Worm (Caenorhabditis elegans) whole organism, L1 larva: ENCODE measurements around the gene Y65A5A.24.

Experiments used
- C16A3.4 ChIP-seq: fragments of 150-350 bp; optimal IDR thresholded peaks from 2 replicates; lab custom pipeline; 2014; ENCODE audit warnings: missing biosample characterization, missing genetic modification characterization
- F16B12.6 ChIP-seq: fragments of 150-350 bp; optimal IDR thresholded peaks from 2 replicates; lab custom pipeline; 2014; ENCODE audit warnings: missing biosample characterization, missing genetic modification characterization
- ceh-63 ChIP-seq: fragments of 200-800 bp; sonication (Bioruptor generic); optimal IDR thresholded peaks from 2 replicates; lab custom pipeline; 2018; ENCODE audit warnings: mild to moderate bottlenecking, missing genetic modification characterization, missing compliant biosample characterization
- ceh-8 ChIP-seq: fragments of 200-800 bp; sonication (Bioruptor generic); optimal IDR thresholded peaks from 2 replicates; lab custom pipeline; 2018; ENCODE audit warnings: mild to moderate bottlenecking, missing genetic modification characterization, moderate library complexity, missing compliant biosample characterization
- ceh-90 ChIP-seq: sonication (generic microtip); optimal IDR thresholded peaks from 2 replicates; lab custom pipeline; 2016; ENCODE audit warnings: missing genetic modification characterization, missing compliant biosample characterization
- dpl-1 ChIP-seq, 3 experiments: fragments of 150-350 bp in 2 of 3; sonication (generic microtip) in 1 of 3; optimal IDR thresholded peaks; 2 replicates each; lab custom pipeline; 2014 to 2017; ENCODE audit warnings: missing biosample characterization in 3 of 3, missing genetic modification characterization in 3 of 3, missing genetic modification reagents in 3 of 3
- dsc-1 ChIP-seq: sonication (generic microtip); optimal IDR thresholded peaks from 2 replicates; lab custom pipeline; 2016; ENCODE audit warnings: mild to moderate bottlenecking, missing genetic modification characterization, missing compliant biosample characterization
- efl-1 ChIP-seq, 4 experiments: fragments of 150-350 bp; optimal IDR thresholded peaks in 3 of 4; peaks in 1 of 4; 1 replicate in 1 of 4; 2 replicates in 3 of 4; lab custom pipeline; 2014; ENCODE audit warnings: missing biosample characterization in 2 of 4, missing genetic modification characterization in 2 of 4, missing genetic modification reagents in 2 of 4
- efl-3 ChIP-seq: fragments of 200-800 bp; sonication (Bioruptor generic); optimal IDR thresholded peaks from 2 replicates; lab custom pipeline; 2018; ENCODE audit warnings: mild to moderate bottlenecking, missing genetic modification characterization, missing compliant biosample characterization
- egl-13 ChIP-seq: sonication (generic microtip); optimal IDR thresholded peaks from 2 replicates; lab custom pipeline; 2016; ENCODE audit warnings: missing genotype, missing genetic modification reagents, missing genetic modification characterization, missing compliant biosample characterization
- elt-3 ChIP-seq, 6 experiments: fragments of 150-350 bp in 1 of 6; sonication (generic microtip); optimal IDR thresholded peaks; 2 replicates each; lab custom pipeline; 2017 to 2018; ENCODE audit warnings: missing biosample characterization in 6 of 6, missing genetic modification characterization in 6 of 6, inconsistent platforms in 1 of 6
- ets-5 ChIP-seq: fragments of 200-800 bp; sonication (Bioruptor generic); IDR thresholded peaks from 2 replicates; pipeline ENCODE4 v1.3.6; 2022; ENCODE audit warnings: missing genetic modification characterization, missing compliant biosample characterization
- fkh-4 ChIP-seq: sonication (generic microtip); optimal IDR thresholded peaks from 2 replicates; lab custom pipeline; 2016; ENCODE audit warnings: missing compliant biosample characterization, missing genetic modification characterization, borderline replicate concordance
- fkh-8 ChIP-seq: sonication (generic microtip); optimal IDR thresholded peaks from 2 replicates; lab custom pipeline; 2016; ENCODE audit warnings: mild to moderate bottlenecking, missing genetic modification characterization, missing compliant biosample characterization
- grh-1 ChIP-seq: fragments of 200-800 bp; sonication (Bioruptor generic); IDR thresholded peaks from 2 replicates; pipeline ENCODE4 v1.3.6; 2022; ENCODE audit warnings: missing genetic modification reagents, missing genetic modification characterization, missing compliant biosample characterization
- hlh-17 ChIP-seq: fragments of 200-800 bp; sonication (Bioruptor generic); optimal IDR thresholded peaks from 2 replicates; lab custom pipeline; 2018; ENCODE audit warnings: missing genetic modification characterization, mild to moderate bottlenecking, missing compliant biosample characterization, moderate library complexity, borderline replicate concordance
- hlh-4 ChIP-seq: sonication (generic microtip); optimal IDR thresholded peaks from 2 replicates; lab custom pipeline; 2016; ENCODE audit warnings: mild to moderate bottlenecking, missing genetic modification characterization, missing compliant biosample characterization
- hpl-2 ChIP-seq: fragments of 150-350 bp; optimal IDR thresholded peaks from 2 replicates; lab custom pipeline; 2014; ENCODE audit warnings: missing biosample characterization, missing genetic modification reagents, missing genetic modification characterization
- irx-1 ChIP-seq: sonication (generic microtip); optimal IDR thresholded peaks from 2 replicates; lab custom pipeline; 2016; ENCODE audit warnings: missing genetic modification characterization, missing compliant biosample characterization
- jun-1 ChIP-seq: fragments of 150-350 bp; optimal IDR thresholded peaks from 2 replicates; lab custom pipeline; 2014; ENCODE audit warnings: missing biosample characterization, missing genetic modification reagents, missing genetic modification characterization
- lin-14 ChIP-seq: fragments of 200-800 bp; sonication (Bioruptor generic); optimal IDR thresholded peaks from 2 replicates; lab custom pipeline; 2018; ENCODE audit warnings: mild to moderate bottlenecking, missing genetic modification characterization, moderate library complexity, missing compliant biosample characterization
- lin-15B ChIP-seq: fragments of 150-350 bp; sonication (generic microtip); optimal IDR thresholded peaks from 3 replicates; lab custom pipeline; 2014; ENCODE audit warnings: missing biosample characterization, missing genetic modification characterization
- lin-35 ChIP-seq, 2 experiments: fragments of 150-350 bp; optimal IDR thresholded peaks; 2 replicates each; lab custom pipeline; 2014; ENCODE audit warnings: missing biosample characterization in 2 of 2, missing genetic modification characterization in 2 of 2, missing genetic modification reagents in 2 of 2
- mab-9 ChIP-seq: fragments of 200-800 bp; sonication (Bioruptor generic); IDR thresholded peaks from 2 replicates; pipeline ENCODE4 v1.3.6; 2022; ENCODE audit warnings: missing genetic modification reagents, missing genetic modification characterization, missing compliant biosample characterization
- mdl-1 ChIP-seq, 2 experiments: fragments of 150-350 bp; optimal IDR thresholded peaks; 2 replicates each; lab custom pipeline; 2014 to 2017; ENCODE audit warnings: missing biosample characterization in 2 of 2, missing genetic modification characterization in 2 of 2, inconsistent platforms in 1 of 2
- nhr-20 ChIP-seq: sonication (generic microtip); optimal IDR thresholded peaks from 2 replicates; lab custom pipeline; 2016; ENCODE audit warnings: mild to moderate bottlenecking, missing genetic modification characterization, missing compliant biosample characterization
- nhr-47 ChIP-seq: sonication (generic microtip); optimal IDR thresholded peaks from 2 replicates; lab custom pipeline; 2016; ENCODE audit warnings: mild to moderate bottlenecking, missing genetic modification characterization, moderate library complexity, missing compliant biosample characterization
- nhr-71 ChIP-seq: sonication (generic microtip); optimal IDR thresholded peaks from 2 replicates; lab custom pipeline; 2016; ENCODE audit warnings: mild to moderate bottlenecking, missing genetic modification characterization, moderate library complexity, missing compliant biosample characterization
- nhr-76 ChIP-seq: sonication (generic microtip); optimal IDR thresholded peaks from 2 replicates; lab custom pipeline; 2017; ENCODE audit warnings: missing biosample characterization, missing genetic modification characterization
- nhr-77 ChIP-seq: fragments of 150-350 bp; optimal IDR thresholded peaks from 2 replicates; lab custom pipeline; 2014; ENCODE audit warnings: missing biosample characterization, missing genetic modification characterization
- nhr-84 ChIP-seq: sonication (generic microtip); optimal IDR thresholded peaks from 2 replicates; lab custom pipeline; 2017; ENCODE audit warnings: missing biosample characterization, missing genetic modification characterization
- nhr-85 ChIP-seq: sonication (generic microtip); peaks from one replicate; lab custom pipeline; 2016; ENCODE audit warnings: missing genetic modification characterization, inconsistent platforms, missing compliant biosample characterization
- nhr-90 ChIP-seq: sonication (generic microtip); optimal IDR thresholded peaks from 2 replicates; lab custom pipeline; 2016; ENCODE audit warnings: mild to moderate bottlenecking, missing genetic modification characterization, missing compliant biosample characterization; ENCODE audit not compliant: poor library complexity
- pag-3 ChIP-seq: sonication (generic microtip); optimal IDR thresholded peaks from 2 replicates; lab custom pipeline; 2017; ENCODE audit warnings: missing genetic modification characterization, mild to moderate bottlenecking, missing compliant biosample characterization, antibody characterized with exemption, borderline replicate concordance; ENCODE audit not compliant: insufficient read depth
- pax-3 ChIP-seq: fragments of 200-800 bp; sonication (Bioruptor generic); optimal IDR thresholded peaks from 2 replicates; lab custom pipeline; 2018; ENCODE audit warnings: mild to moderate bottlenecking, missing genetic modification characterization, moderate library complexity, missing compliant biosample characterization
- pqm-1 ChIP-seq: sonication (generic microtip); optimal IDR thresholded peaks from 3 replicates; lab custom pipeline; 2017; ENCODE audit warnings: missing biosample characterization, missing genetic modification characterization
- skn-1 ChIP-seq: fragments of 150-350 bp; optimal IDR thresholded peaks from 2 replicates; lab custom pipeline; 2014; ENCODE audit warnings: missing biosample characterization, missing genetic modification characterization
- snpc-4 ChIP-seq: fragments of 150-350 bp; optimal IDR thresholded peaks from 2 replicates; lab custom pipeline; 2014; ENCODE audit warnings: missing biosample characterization, missing genetic modification characterization
- snu-23 ChIP-seq: sonication (generic microtip); optimal IDR thresholded peaks from 2 replicates; lab custom pipeline; 2016; ENCODE audit warnings: missing genetic modification characterization, missing compliant biosample characterization
- sox-4 ChIP-seq: sonication (generic microtip); optimal IDR thresholded peaks from 2 replicates; lab custom pipeline; 2016; ENCODE audit warnings: missing genetic modification characterization, missing compliant biosample characterization
- sup-37 ChIP-seq: fragments of 200-800 bp; sonication (Bioruptor generic); optimal IDR thresholded peaks from 2 replicates; lab custom pipeline; 2018; ENCODE audit warnings: mild to moderate bottlenecking, missing genetic modification characterization, missing compliant biosample characterization
- tbx-2 ChIP-seq: sonication (generic microtip); optimal IDR thresholded peaks from 2 replicates; lab custom pipeline; 2016; ENCODE audit warnings: missing genetic modification characterization, missing compliant biosample characterization
- unc-30 ChIP-seq: sonication (generic microtip); optimal IDR thresholded peaks from 2 replicates; lab custom pipeline; 2017; ENCODE audit warnings: missing biosample characterization, missing genetic modification characterization
- unc-86 ChIP-seq: sonication (generic microtip); optimal IDR thresholded peaks from 2 replicates; lab custom pipeline; 2016; ENCODE audit warnings: missing genetic modification characterization, missing compliant biosample characterization
- vab-15 ChIP-seq: sonication (generic microtip); optimal IDR thresholded peaks from 2 replicates; lab custom pipeline; 2017; ENCODE audit warnings: missing genotype, mild to moderate bottlenecking, missing genetic modification characterization, missing compliant biosample characterization
- xbp-1 ChIP-seq: sonication (generic microtip); optimal IDR thresholded peaks from 2 replicates; lab custom pipeline; 2016; ENCODE audit warnings: missing genetic modification characterization, missing compliant biosample characterization
- zag-1 ChIP-seq: fragments of 150-350 bp; optimal IDR thresholded peaks from 2 replicates; lab custom pipeline; 2014; ENCODE audit warnings: missing biosample characterization, missing genetic modification characterization
- ztf-11 ChIP-seq, 2 experiments: sonication (generic microtip); optimal IDR thresholded peaks; 2 replicates each; lab custom pipeline; 2016 to 2017; ENCODE audit warnings: missing genetic modification characterization in 2 of 2, missing biosample characterization in 1 of 2, missing compliant biosample characterization in 1 of 2
- ztf-4 ChIP-seq: fragments of 150-350 bp; optimal IDR thresholded peaks from 2 replicates; lab custom pipeline; 2014; ENCODE audit warnings: missing biosample characterization, missing genetic modification characterization

Y65A5A.24 gene

ce11 chrIV:16415100-16415973, 21.6 kb downstream of the Y65A5A.24 start (continued):
- TF ChIP-seq vab-15 (tag; lab: Kevin White, UChicago) (no peak), nhr-85 (tag; lab: Kevin White, UChicago) (peak; percentile 97), nhr-71 (tag; lab: Kevin White, UChicago) (peak; percentile 92), nhr-76 (tag; lab: Kevin White, UChicago) (no peak), nhr-90 (tag; lab: Kevin White, UChicago) (peak; percentile 96), mdl-1 (tag; optimal IDR thresholded peaks at IDR 0.05; lab: Kevin White, UChicago) (peak in 1 of 2 experiments; percentile 5), unc-86 (peak; percentile 87), ztf-11 (tag; optimal IDR thresholded peaks at IDR 0.05; lab: Kevin White, UChicago) (peak in 1 of 2 experiments; percentile 98), hlh-17 (GFP tag; lab: Kevin White, UChicago) (peak; percentile 82), fkh-4 (tag; lab: Kevin White, UChicago) (peak; percentile 99), ceh-90 (tag; lab: Kevin White, UChicago) (peak; percentile 99), snpc-4 (peak; percentile 50), tbx-2 (tag; lab: Kevin White, UChicago) (peak; percentile 91), sup-37 (GFP tag; lab: Kevin White, UChicago) (peak; percentile 70), pqm-1 (no peak), dpl-1 (GFP tag; optimal IDR thresholded peaks at IDR 0.05; lab: Kevin White, UChicago) (peak; percentile 92 to 97 (median 96)), grh-1 (peak; percentile 79), hpl-2 (GFP tag; lab: Kevin White, UChicago) (no peak), ceh-63 (peak; percentile 80), skn-1 (tag; lab: Kevin White, UChicago) (peak; percentile 28), ets-5 (GFP tag; lab: Robert Waterston, UW) (no peak), zag-1 (tag; lab: Kevin White, UChicago) (no peak), dsc-1 (peak; percentile 96), jun-1 (tag; lab: Kevin White, UChicago) (peak; percentile 52), efl-3 (GFP tag; lab: Kevin White, UChicago) (peak; percentile 79), lin-14 (GFP tag; lab: Kevin White, UChicago) (peak; percentile 73), sox-4 (peak; percentile 95), nhr-47 (tag; lab: Kevin White, UChicago) (peak; percentile 93), elt-3 (tag; optimal IDR thresholded peaks at IDR 0.05; lab: Kevin White, UChicago) (peak in 2 of 6 experiments; percentile 42 to 64), unc-30 (tag; lab: Kevin White, UChicago) (no peak), C16A3.4 (tag; lab: Kevin White, UChicago) (peak; percentile 38), ztf-4 (tag; lab: Kevin White, UChicago) (peak; percentile 16), F16B12.6 (tag; lab: Kevin White, UChicago) (peak; percentile 6), nhr-77 (tag; lab: Kevin White, UChicago) (no peak), lin-15B (tag; lab: Kevin White, UChicago) (peak; percentile 29), nhr-84 (tag; lab: Kevin White, UChicago) (no peak), xbp-1 (peak; percentile 87), irx-1 (tag; lab: Kevin White, UChicago) (peak; percentile 98), nhr-20 (tag; lab: Kevin White, UChicago) (peak; percentile 89), egl-13 (peak; percentile 97), pax-3 (tag; lab: Kevin White, UChicago) (peak; percentile 90), hlh-4 (tag; lab: Kevin White, UChicago) (peak; percentile 94), mab-9 (GFP tag; lab: Robert Waterston, UW) (peak; percentile 93), lin-35 (GFP tag; optimal IDR thresholded peaks at IDR 0.05; lab: Kevin White, UChicago) (peak; percentile 92 to 97), fkh-8 (tag; lab: Kevin White, UChicago) (peak; percentile 73), efl-1 (optimal IDR thresholded peaks at IDR 0.05; lab: Kevin White, UChicago) (peak; percentile 73 to 97), efl-1 (GFP tag; optimal IDR thresholded peaks at IDR 0.05 in 1 of 2; lab: Kevin White, UChicago) (peak; percentile 98 to 100), snu-23 (GFP tag; lab: Kevin White, UChicago) (peak; percentile 88), ceh-8 (GFP tag; lab: Kevin White, UChicago) (peak; percentile 80), pag-3 (tag; lab: Kevin White, UChicago) (no peak)
